Worm (Caenorhabditis elegans) whole organism, L1 larva: ENCODE measurements around the gene amt-3.
A peak's percentile ranks its signal among the peaks of the same experiment; 100 is the strongest.

Experiments
- C16A3.4 ChIP-seq: fragments of 150-350 bp; optimal IDR thresholded peaks from 2 replicates; lab custom pipeline; 2014; ENCODE audit warnings: missing biosample characterization, missing genetic modification characterization
- C34B4.2 ChIP-seq: sonication (generic microtip); optimal IDR thresholded peaks from 2 replicates; lab custom pipeline; 2017; ENCODE audit warnings: mild to moderate bottlenecking, missing genetic modification characterization, missing compliant biosample characterization
- aha-1 ChIP-seq: fragments of 150-350 bp; optimal IDR thresholded peaks from 2 replicates; lab custom pipeline; 2014; ENCODE audit warnings: missing biosample characterization, missing genetic modification characterization
- blmp-1 ChIP-seq: fragments of 150-350 bp; optimal IDR thresholded peaks from 2 replicates; lab custom pipeline; 2014; ENCODE audit warnings: missing biosample characterization, missing genetic modification characterization
- ceh-8 ChIP-seq: fragments of 200-800 bp; sonication (Bioruptor generic); optimal IDR thresholded peaks from 2 replicates; lab custom pipeline; 2018; ENCODE audit warnings: mild to moderate bottlenecking, missing genetic modification characterization, moderate library complexity, missing compliant biosample characterization
- ceh-82 ChIP-seq, 3 experiments: fragments of 150-350 bp in 1 of 3; sonication (generic microtip) in 2 of 3; optimal IDR thresholded peaks; 2 replicates each; lab custom pipeline; 2014 to 2017; ENCODE audit warnings: missing biosample characterization in 3 of 3, missing genetic modification characterization in 3 of 3
- ces-1 ChIP-seq: fragments of 150-350 bp; optimal IDR thresholded peaks from 2 replicates; lab custom pipeline; 2014; ENCODE audit warnings: missing biosample characterization, missing genetic modification reagents, missing genetic modification characterization
- dpl-1 ChIP-seq, 3 experiments: fragments of 150-350 bp in 2 of 3; sonication (generic microtip) in 1 of 3; optimal IDR thresholded peaks; 2 replicates each; lab custom pipeline; 2014 to 2017; ENCODE audit warnings: missing biosample characterization in 3 of 3, missing genetic modification characterization in 3 of 3, missing genetic modification reagents in 3 of 3
- efl-1 ChIP-seq, 4 experiments: fragments of 150-350 bp; optimal IDR thresholded peaks in 3 of 4; peaks in 1 of 4; 1 replicate in 1 of 4; 2 replicates in 3 of 4; lab custom pipeline; 2014; ENCODE audit warnings: missing biosample characterization in 2 of 4, missing genetic modification characterization in 2 of 4, missing genetic modification reagents in 2 of 4
- elt-2 ChIP-seq: sonication (generic microtip); optimal IDR thresholded peaks from 2 replicates; lab custom pipeline; 2016; ENCODE audit warnings: missing genetic modification characterization, mild to moderate bottlenecking, inconsistent platforms, missing compliant biosample characterization, missing genetic modification reagents
- elt-3 ChIP-seq, 6 experiments: fragments of 150-350 bp in 1 of 6; sonication (generic microtip); optimal IDR thresholded peaks; 2 replicates each; lab custom pipeline; 2017 to 2018; ENCODE audit warnings: missing biosample characterization in 6 of 6, missing genetic modification characterization in 6 of 6, inconsistent platforms in 1 of 6
- fkh-10 ChIP-seq: sonication (generic microtip); optimal IDR thresholded peaks from 2 replicates; lab custom pipeline; 2017; ENCODE audit warnings: missing biosample characterization, missing genetic modification reagents, missing genetic modification characterization
- fkh-8 ChIP-seq: sonication (generic microtip); optimal IDR thresholded peaks from 2 replicates; lab custom pipeline; 2016; ENCODE audit warnings: mild to moderate bottlenecking, missing genetic modification characterization, missing compliant biosample characterization
- grh-1 ChIP-seq: fragments of 200-800 bp; sonication (Bioruptor generic); IDR thresholded peaks from 2 replicates; pipeline ENCODE4 v1.3.6; 2022; ENCODE audit warnings: missing genetic modification reagents, missing genetic modification characterization, missing compliant biosample characterization
- irx-1 ChIP-seq: sonication (generic microtip); optimal IDR thresholded peaks from 2 replicates; lab custom pipeline; 2016; ENCODE audit warnings: missing genetic modification characterization, missing compliant biosample characterization
- jun-1 ChIP-seq: fragments of 150-350 bp; optimal IDR thresholded peaks from 2 replicates; lab custom pipeline; 2014; ENCODE audit warnings: missing biosample characterization, missing genetic modification reagents, missing genetic modification characterization
- lin-13 ChIP-seq: fragments of 150-350 bp; optimal IDR thresholded peaks from 2 replicates; lab custom pipeline; 2014; ENCODE audit warnings: missing biosample characterization, missing genetic modification reagents, missing genetic modification characterization
- lin-14 ChIP-seq: fragments of 200-800 bp; sonication (Bioruptor generic); optimal IDR thresholded peaks from 2 replicates; lab custom pipeline; 2018; ENCODE audit warnings: mild to moderate bottlenecking, missing genetic modification characterization, moderate library complexity, missing compliant biosample characterization
- lsy-2 ChIP-seq, 2 experiments: fragments of 150-350 bp; optimal IDR thresholded peaks; 2 replicates each; lab custom pipeline; 2014; ENCODE audit warnings: missing biosample characterization in 2 of 2, missing genetic modification characterization in 2 of 2
- mef-2 ChIP-seq: fragments of 150-350 bp; optimal IDR thresholded peaks from 2 replicates; lab custom pipeline; 2014; ENCODE audit warnings: missing biosample characterization, missing genetic modification characterization
- nhr-11 ChIP-seq: fragments of 150-350 bp; optimal IDR thresholded peaks from 2 replicates; lab custom pipeline; 2014; ENCODE audit warnings: missing biosample characterization, missing genetic modification characterization
- nhr-20 ChIP-seq: sonication (generic microtip); optimal IDR thresholded peaks from 2 replicates; lab custom pipeline; 2016; ENCODE audit warnings: mild to moderate bottlenecking, missing genetic modification characterization, missing compliant biosample characterization
- nhr-71 ChIP-seq: sonication (generic microtip); optimal IDR thresholded peaks from 2 replicates; lab custom pipeline; 2016; ENCODE audit warnings: mild to moderate bottlenecking, missing genetic modification characterization, moderate library complexity, missing compliant biosample characterization
- nhr-76 ChIP-seq: sonication (generic microtip); optimal IDR thresholded peaks from 2 replicates; lab custom pipeline; 2017; ENCODE audit warnings: missing biosample characterization, missing genetic modification characterization
- pax-3 ChIP-seq: fragments of 200-800 bp; sonication (Bioruptor generic); optimal IDR thresholded peaks from 2 replicates; lab custom pipeline; 2018; ENCODE audit warnings: mild to moderate bottlenecking, missing genetic modification characterization, moderate library complexity, missing compliant biosample characterization
- pqm-1 ChIP-seq: sonication (generic microtip); optimal IDR thresholded peaks from 3 replicates; lab custom pipeline; 2017; ENCODE audit warnings: missing biosample characterization, missing genetic modification characterization
- snpc-4 ChIP-seq: fragments of 150-350 bp; optimal IDR thresholded peaks from 2 replicates; lab custom pipeline; 2014; ENCODE audit warnings: missing biosample characterization, missing genetic modification characterization
- snu-23 ChIP-seq: sonication (generic microtip); optimal IDR thresholded peaks from 2 replicates; lab custom pipeline; 2016; ENCODE audit warnings: missing genetic modification characterization, missing compliant biosample characterization
- swsn-7 ChIP-seq: sonication (generic microtip); optimal IDR thresholded peaks from 2 replicates; lab custom pipeline; 2016; ENCODE audit warnings: missing genetic modification characterization, missing compliant biosample characterization
- tlp-1 ChIP-seq: fragments of 150-350 bp; optimal IDR thresholded peaks from 2 replicates; lab custom pipeline; 2014; ENCODE audit warnings: missing biosample characterization, missing genetic modification characterization
- unc-98 ChIP-seq: fragments of 200-800 bp; sonication (Bioruptor generic); IDR thresholded peaks from 2 replicates; pipeline ENCODE4 v1.3.6; 2022; ENCODE audit warnings: missing genetic modification characterization, missing compliant biosample characterization
- xbp-1 ChIP-seq: sonication (generic microtip); optimal IDR thresholded peaks from 2 replicates; lab custom pipeline; 2016; ENCODE audit warnings: missing genetic modification characterization, missing compliant biosample characterization
- zip-4 ChIP-seq: fragments of 200-800 bp; sonication (Bioruptor generic); optimal IDR thresholded peaks from 2 replicates; lab custom pipeline; 2018; ENCODE audit warnings: mild to moderate bottlenecking, missing genetic modification characterization, moderate library complexity, missing compliant biosample characterization
- ztf-4 ChIP-seq: fragments of 150-350 bp; optimal IDR thresholded peaks from 2 replicates; lab custom pipeline; 2014; ENCODE audit warnings: missing biosample characterization, missing genetic modification characterization

Gene amt-3

DNA sequence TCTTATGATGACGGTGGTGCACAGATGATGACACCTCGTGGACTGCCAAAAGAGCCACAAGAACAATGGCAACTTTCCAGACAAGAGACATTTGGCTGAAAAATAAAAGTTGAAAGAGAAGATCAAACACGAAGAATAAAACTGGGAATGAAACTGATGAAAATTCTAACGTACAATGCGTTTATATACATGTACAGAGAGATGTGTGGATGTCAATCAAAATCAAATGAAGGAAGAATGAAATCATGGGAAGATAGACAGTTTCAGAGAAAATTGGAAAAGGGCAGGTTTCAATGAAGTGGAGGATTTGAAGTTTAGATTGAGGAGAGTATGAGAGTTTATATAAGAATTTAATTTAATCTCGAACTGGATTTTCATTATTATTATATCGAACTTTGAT, 30.1 kb upstream of the amt-3 start, which contains the start of gene dod-23:
Gene dod-23, minus strand, starts transcription at position 101 of the 400 bp plus-strand sequence.
- TF ChIP-seq nhr-76 (tag; lab: Kevin White, UChicago) (no peak), irx-1 (no peak)

DNA sequence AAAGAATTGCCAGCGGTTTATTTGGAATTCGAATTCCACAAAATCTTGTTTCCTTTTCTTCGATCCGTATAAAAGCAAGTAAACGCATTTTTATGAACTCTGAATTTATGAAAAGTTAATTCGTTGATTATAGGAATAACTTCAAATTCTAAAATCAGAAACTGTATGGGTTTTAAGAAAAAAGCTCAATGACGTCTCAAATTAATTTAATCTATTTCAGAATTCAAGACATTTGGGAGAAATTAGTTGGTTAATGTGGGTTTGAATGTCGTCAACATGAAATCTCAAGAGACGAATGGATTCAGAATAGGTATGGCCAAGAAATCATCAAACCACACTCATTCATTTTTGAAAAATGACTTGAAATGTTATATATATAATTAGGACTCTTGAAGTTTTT, 27.1 kb upstream of the amt-3 start, which contains the start of gene F49E12.7:
Gene F49E12.7, minus strand, starts transcription at position 101 of the 400 bp plus-strand sequence.
- TF ChIP-seq snpc-4 (tag; lab: Kevin White, UChicago), result no peak
- peak; percentile 47 for TF ChIP-seq ceh-8 (GFP tag; lab: Kevin White, UChicago)

DNA sequence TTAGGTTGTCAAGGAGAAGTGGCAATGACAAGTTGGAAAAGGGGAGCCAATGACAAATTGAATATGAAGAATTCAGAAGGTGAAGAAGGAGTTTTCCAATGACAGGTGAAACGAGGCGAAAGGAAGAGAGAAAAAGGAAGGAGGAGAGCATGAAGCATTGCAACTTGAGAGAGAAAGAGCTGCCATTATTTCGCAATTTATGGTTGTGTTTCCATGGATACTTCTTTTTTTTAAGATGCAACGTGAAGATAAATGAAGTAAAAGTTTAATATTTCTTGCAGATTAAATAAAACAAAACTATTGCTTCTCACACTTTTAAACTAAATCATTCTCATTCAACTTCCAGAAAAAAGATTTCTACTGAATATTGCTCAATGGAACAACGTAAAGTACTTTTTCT, 25.2 kb upstream of the amt-3 start, which contains the start of gene F49E12.8:
Gene F49E12.8, minus strand, starts transcription at position 101 of the 400 bp plus-strand sequence.
- TF ChIP-seq nhr-71 (tag; lab: Kevin White, UChicago), result peak; percentile 13
- no peak for TF ChIP-seq nhr-20
- no peak for TF ChIP-seq ztf-4 (tag; lab: Kevin White, UChicago)
- TF ChIP-seq swsn-7 (tag; lab: Kevin White, UChicago), result no peak
- no peak for TF ChIP-seq dpl-1 (GFP tag; optimal IDR thresholded peaks at IDR 0.05; lab: Kevin White, UChicago)
- no peak for TF ChIP-seq blmp-1
- TF ChIP-seq fkh-8 (tag; lab: Kevin White, UChicago), result peak; percentile 59

DNA sequence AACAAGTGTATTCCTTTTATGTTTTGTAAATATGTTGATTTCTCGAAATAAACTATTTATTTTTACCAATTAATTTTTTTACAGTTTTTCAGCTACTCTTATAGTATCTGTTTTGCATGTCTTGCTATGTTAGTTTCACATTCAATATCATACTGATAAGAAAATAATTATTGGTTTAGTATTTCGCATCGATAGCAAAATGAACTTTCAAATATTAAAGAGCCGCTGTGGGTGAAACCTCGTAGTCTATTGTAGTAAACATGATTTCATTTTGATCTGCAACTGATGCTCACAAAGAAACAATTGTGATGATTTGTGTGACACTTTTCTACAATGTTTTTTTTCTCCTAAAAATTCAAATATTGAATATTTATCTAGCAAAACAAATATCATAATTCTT, 23.3 kb upstream of the amt-3 start:
- TF ChIP-seq C16A3.4 (no peak), grh-1 (GFP tag; lab: Robert Waterston, UW) (no peak), zip-4 (GFP tag; lab: Kevin White, UChicago) (no peak), snpc-4 (tag; lab: Kevin White, UChicago) (no peak), lsy-2 (tag; optimal IDR thresholded peaks at IDR 0.05; lab: Kevin White, UChicago) (no peak), xbp-1 (tag; lab: Kevin White, UChicago) (no peak), pax-3 (tag; lab: Kevin White, UChicago) (no peak), unc-98 (no peak), nhr-76 (tag; lab: Kevin White, UChicago) (no peak), pqm-1 (tag; lab: Kevin White, UChicago) (no peak), ces-1 (no peak), ceh-82 (tag; optimal IDR thresholded peaks at IDR 0.05; lab: Kevin White, UChicago) (no peak), C34B4.2 (tag; lab: Kevin White, UChicago) (no peak), nhr-11 (tag; lab: Kevin White, UChicago) (no peak), fkh-10 (GFP tag; lab: Kevin White, UChicago) (no peak), snu-23 (no peak)

DNA sequence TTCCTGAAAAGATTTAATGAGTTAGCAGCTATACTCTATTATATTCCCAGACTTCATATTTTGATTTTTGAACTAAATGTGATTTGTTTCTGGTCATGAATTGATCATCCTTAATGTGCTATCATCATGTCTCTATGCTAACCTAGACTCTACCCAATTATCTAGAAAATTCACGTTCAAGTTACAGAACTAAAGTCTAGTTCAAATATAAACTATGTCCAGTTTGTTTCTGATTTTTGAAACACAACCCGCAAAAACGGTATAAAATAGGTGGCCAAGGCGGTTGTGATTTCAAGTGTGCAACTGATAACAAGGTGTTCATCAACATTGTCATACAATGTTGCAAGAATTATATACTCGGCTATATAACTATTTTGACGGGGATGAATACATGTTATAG, 21.8 kb upstream of the amt-3 start, which contains the start of gene F49E12.10:
Gene F49E12.10, plus strand, starts transcription at position 301 of the 400 bp plus-strand sequence.
- no peak for TF ChIP-seq elt-3 (tag; optimal IDR thresholded peaks at IDR 0.05; lab: Kevin White, UChicago)
- no peak for TF ChIP-seq aha-1
- TF ChIP-seq, all 84 proteins: peak for 0

DNA sequence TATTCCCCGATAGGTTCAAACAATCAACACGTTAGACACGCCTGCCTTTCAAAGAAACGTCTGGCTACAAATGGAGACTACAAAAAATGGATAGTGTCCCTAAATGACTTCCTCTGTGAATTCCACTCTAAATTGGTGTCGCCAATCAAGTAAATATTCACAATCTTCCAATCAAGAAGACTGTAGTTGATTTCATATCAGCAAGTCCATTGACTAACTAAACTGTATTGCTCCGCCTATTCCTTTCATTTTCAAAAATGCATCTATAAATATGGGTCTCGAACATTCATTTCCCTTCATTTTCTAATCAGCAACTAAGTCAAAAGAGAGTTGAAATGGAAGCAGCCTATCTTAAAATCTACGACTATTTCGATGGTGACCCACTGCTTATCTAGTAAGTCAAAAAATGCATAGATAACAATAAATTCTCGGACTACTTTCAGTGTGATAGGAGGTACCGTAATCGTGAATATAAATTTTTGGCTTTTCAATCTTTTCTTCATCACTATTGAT, 19.1 kb upstream of the amt-3 start, which contains the start of gene drd-1:
Gene drd-1, plus strand, starts transcription at position 51 of the 513 bp plus-strand sequence.
- TF ChIP-seq tlp-1 (tag; lab: Kevin White, UChicago), result peak; percentile 11
- TF ChIP-seq nhr-20, result peak; percentile 57
- TF ChIP-seq lin-14 (GFP tag; lab: Kevin White, UChicago), result peak; percentile 10
- no peak for TF ChIP-seq mef-2
- TF ChIP-seq efl-1 (optimal IDR thresholded peaks at IDR 0.05; lab: Kevin White, UChicago), result no peak
- TF ChIP-seq efl-1 (GFP tag; optimal IDR thresholded peaks at IDR 0.05 in 1 of 2; lab: Kevin White, UChicago), result peak in 1 of 2 experiments; percentile 66
- TF ChIP-seq elt-2 (tag; lab: Kevin White, UChicago), result peak; percentile 97
- TF ChIP-seq pqm-1 (tag; lab: Kevin White, UChicago), result peak; percentile 77
- peak; percentile 31 for TF ChIP-seq jun-1 (tag; lab: Kevin White, UChicago)
- TF ChIP-seq grh-1 (GFP tag; lab: Robert Waterston, UW), result no peak
- no peak for TF ChIP-seq lin-13 (GFP tag; lab: Kevin White, UChicago)
